Worm (Caenorhabditis elegans): ENCODE measurements around the gene F56C4.4.

F56C4.4 gene

ce11 chrIV:10609920-10610319, 21.1 kb downstream of the F56C4.4 start:
- TF ChIP-seq nhr-12 (tag; optimal IDR thresholded peaks at IDR 0.05) (no peak), ham-2 (GFP tag; optimal IDR thresholded peaks at IDR 0.05) (no peak), mep-1 (tag; optimal IDR thresholded peaks at IDR 0.05) (no peak), cnd-1 (tag; optimal IDR thresholded peaks at IDR 0.05) (no peak), sem-2 (GFP tag; optimal IDR thresholded peaks at IDR 0.05) (no peak)

ce11 chrIV:10608275-10608674, 22.8 kb downstream of the F56C4.4 start, which contains the start of gene R09H10.6:
Gene R09H10.6, plus strand, starts transcription at chrIV:10608575.
- no peak for TF ChIP-seq ceh-43 (GFP tag; optimal IDR thresholded peaks at IDR 0.05)
- no peak for TF ChIP-seq lsy-2 (tag; optimal IDR thresholded peaks at IDR 0.05)
- TF ChIP-seq elt-3 (tag; optimal IDR thresholded peaks at IDR 0.05) = no peak
- TF ChIP-seq unc-120 (tag; optimal IDR thresholded peaks at IDR 0.05; ENCODE audit: poor library complexity, severe bottlenecking) = no peak
- TF ChIP-seq sem-2 (GFP tag; optimal IDR thresholded peaks at IDR 0.05) = no peak

- no peak for TF ChIP-seq drap-1 (GFP tag; optimal IDR thresholded peaks at IDR 0.05)
- TF ChIP-seq blmp-1 (tag; optimal IDR thresholded peaks at IDR 0.05) = no peak
- no peak for TF ChIP-seq nhr-12 (tag; optimal IDR thresholded peaks at IDR 0.05)
- no peak for TF ChIP-seq hlh-1 (tag; optimal IDR thresholded peaks at IDR 0.05)
- TF ChIP-seq zip-8 (tag; optimal IDR thresholded peaks at IDR 0.05) = no peak
These were observed 24.4 kb downstream of the F56C4.4 start, which contains the start of gene R09H10.3 for ce11 chrIV:10606575-10607080. Gene R09H10.3, plus strand, starts transcription at chrIV:10607030.

DNA sequence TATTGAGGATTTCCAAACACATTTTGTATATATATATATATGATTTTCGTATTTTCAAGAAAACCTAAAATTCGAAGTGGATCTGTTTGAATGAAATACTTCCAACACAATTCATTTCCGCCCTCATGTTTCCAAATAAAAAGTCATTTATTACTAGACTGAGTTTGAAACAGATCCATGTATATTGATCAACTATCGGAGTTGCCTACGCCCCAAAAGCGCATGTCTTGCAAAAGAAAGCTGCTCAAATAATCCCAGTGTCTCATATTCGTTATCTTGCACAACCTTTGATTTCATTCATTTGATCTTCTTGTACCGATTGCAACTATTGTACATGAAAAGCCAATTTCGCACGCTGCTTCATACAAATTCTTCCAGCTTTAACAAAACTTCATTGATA, 28.4 kb downstream of the F56C4.4 start, which contains the start of gene R09H10.2:
Gene R09H10.2 (plus strand): TSS at position 301 of the 400 bp plus-strand sequence.
- TF ChIP-seq ceh-83 (GFP tag; optimal IDR thresholded peaks at IDR 0.05) (no peak), unc-120 (tag; optimal IDR thresholded peaks at IDR 0.05; ENCODE audit: poor library complexity, severe bottlenecking) (no peak), elt-3 (tag; optimal IDR thresholded peaks at IDR 0.05) (no peak), bed-3 (GFP tag; optimal IDR thresholded peaks at IDR 0.05) (no peak), tbx-8 (GFP tag; optimal IDR thresholded peaks at IDR 0.05) (no peak), M03D4.4 (tag; optimal IDR thresholded peaks at IDR 0.05) (no peak), nhr-28 (tag; optimal IDR thresholded peaks at IDR 0.05) (no peak)

DNA sequence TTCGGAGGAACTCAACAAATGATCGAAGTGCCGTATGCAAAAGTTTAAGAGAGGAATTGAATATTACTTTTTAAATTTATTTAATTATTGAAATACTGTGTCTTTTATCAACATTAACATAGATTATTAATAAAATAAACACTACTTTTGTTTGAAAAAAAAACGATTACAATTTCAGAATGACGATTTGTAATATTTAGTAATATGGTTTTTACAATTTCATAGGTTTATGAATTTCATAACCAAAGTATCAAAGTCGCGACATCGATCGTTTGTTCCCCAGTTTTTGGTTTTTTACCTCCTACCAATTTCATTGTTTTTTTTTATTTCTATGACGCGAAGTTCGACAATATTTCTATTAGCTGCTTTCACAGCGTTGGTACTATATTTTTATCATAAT, 31.1 kb downstream of the F56C4.4 start, which contains the start of gene R09H10.1:
Gene R09H10.1 (plus strand): TSS at position 301 of the 400 bp plus-strand sequence.
- TF ChIP-seq unc-39 (tag; optimal IDR thresholded peaks at IDR 0.05) (no peak), ham-2 (GFP tag; optimal IDR thresholded peaks at IDR 0.05) (no peak), elt-3 (tag; optimal IDR thresholded peaks at IDR 0.05) (no peak), nhr-28 (tag; optimal IDR thresholded peaks at IDR 0.05) (no peak), lin-32 (GFP tag; optimal IDR thresholded peaks at IDR 0.05) (no peak), mep-1 (tag; optimal IDR thresholded peaks at IDR 0.05) (no peak), M03D4.4 (tag; optimal IDR thresholded peaks at IDR 0.05) (no peak), mls-2 (tag; optimal IDR thresholded peaks at IDR 0.05) (no peak), snpc-4 (tag; optimal IDR thresholded peaks at IDR 0.05) (no peak), blmp-1 (tag; optimal IDR thresholded peaks at IDR 0.05) (no peak), unc-62 (GFP tag; optimal IDR thresholded peaks at IDR 0.05) (no peak), ces-1 (GFP tag; optimal IDR thresholded peaks at IDR 0.05) (no peak), nhr-2 (tag; optimal IDR thresholded peaks at IDR 0.05) (no peak), ceh-43 (GFP tag; optimal IDR thresholded peaks at IDR 0.05) (no peak)

- no peak for TF ChIP-seq ztf-11 (tag; optimal IDR thresholded peaks at IDR 0.05)
- TF ChIP-seq lin-32 (GFP tag; optimal IDR thresholded peaks at IDR 0.05) = no peak
- no peak for TF ChIP-seq nhr-237 (tag; optimal IDR thresholded peaks at IDR 0.05)
- TF ChIP-seq nhr-28 (tag; optimal IDR thresholded peaks at IDR 0.05) = no peak
- TF ChIP-seq blmp-1 (tag; optimal IDR thresholded peaks at IDR 0.05) = no peak
- no peak for TF ChIP-seq sptf-1 (tag; optimal IDR thresholded peaks at IDR 0.05)
- TF ChIP-seq ceh-39 (tag; optimal IDR thresholded peaks at IDR 0.05) = no peak
- TF ChIP-seq unc-62 (GFP tag; optimal IDR thresholded peaks at IDR 0.05) = no peak
- no peak for TF ChIP-seq pha-4 (tag; optimal IDR thresholded peaks at IDR 0.05)
- TF ChIP-seq flh-1 (GFP tag; optimal IDR thresholded peaks at IDR 0.05) = no peak
- no peak for TF ChIP-seq hlh-1 (tag; optimal IDR thresholded peaks at IDR 0.05)
- TF ChIP-seq sem-2 (GFP tag; optimal IDR thresholded peaks at IDR 0.05) = no peak
- no peak for TF ChIP-seq drap-1 (GFP tag; optimal IDR thresholded peaks at IDR 0.05)
- TF ChIP-seq nhr-2 (tag; optimal IDR thresholded peaks at IDR 0.05) = no peak
- TF ChIP-seq elt-3 (tag; optimal IDR thresholded peaks at IDR 0.05) = no peak
These were observed 34.6 kb downstream of the F56C4.4 start, which contains the start of gene C43F9.11 for ce11 chrIV:10596505-10596904. Gene C43F9.11, plus strand, starts transcription at chrIV:10596805.

Measured in whole organism, mixed stage, embryonic.